Fruit fly (Drosophila melanogaster): ENCODE results near the gene beat-Ia.

Gene beat-Ia

dm6 chr2L:16049647-16050046 is at the start of gene beat-Ia:
TSS of gene beat-Ia (plus strand) at chr2L:16049965.
- 0 out of 2 replicates have a peak, but pooled peaks have one; percentile 35 for TF ChIP-seq CG17328 (GFP tag; IDR thresholded peaks at IDR 0.05)
- TF ChIP-seq Nf-YC (tag; optimal IDR thresholded peaks at IDR 0.05) = peak; percentile 76
- TF ChIP-seq sisA (GFP tag; IDR thresholded peaks at IDR 0.05) = no peak
- TF ChIP-seq CG14860 (GFP tag; IDR thresholded peaks at IDR 0.05; ENCODE audit: partially characterized antibody) = peak; percentile 10; the same call in 1 of the 3 replicates
- peak; percentile 76 for TF ChIP-seq kah (GFP tag; optimal IDR thresholded peaks at IDR 0.05)
- TF ChIP-seq ato (GFP tag; IDR thresholded peaks at IDR 0.05; ENCODE audit: partially characterized antibody) = peak; percentile 51; the same call in 1 of the 2 replicates
- no peak for TF ChIP-seq Ptx1 (GFP tag; IDR thresholded peaks at IDR 0.05)
- no peak for TF ChIP-seq CoRest (tag; optimal IDR thresholded peaks at IDR 0.05)
- TF ChIP-seq amos (GFP tag; IDR thresholded peaks at IDR 0.05; ENCODE audit: partially characterized antibody) = peak; percentile 51
- peak in 1 of 2 experiments; percentile 69 for TF ChIP-seq insv (GFP tag; optimal IDR thresholded peaks at IDR 0.05)
- peak; percentile 44; the same call in 1 of the 2 replicates for TF ChIP-seq sens-2 (GFP tag; IDR thresholded peaks at IDR 0.05)
- TF ChIP-seq CG31365 (tag; optimal IDR thresholded peaks at IDR 0.05) = peak; percentile 98
- peak in 1 of 2 experiments; percentile 45 for TF ChIP-seq Hr78 (GFP tag; optimal IDR thresholded peaks at IDR 0.05)
- peak; percentile 75 for TF ChIP-seq CG8290 (GFP tag; optimal IDR thresholded peaks at IDR 0.05)
- peak; percentile 37 to 59 for TF ChIP-seq CG8290 (tag; optimal IDR thresholded peaks at IDR 0.05)
- TF ChIP-seq stwl (tag; optimal IDR thresholded peaks at IDR 0.05) = peak; percentile 99
- peak; percentile 46 for TF ChIP-seq Jarid2 (GFP tag; optimal IDR thresholded peaks at IDR 0.05)
- TF ChIP-seq cad (GFP tag; optimal IDR thresholded peaks at IDR 0.05) = peak; percentile 43
- TF ChIP-seq yki (optimal IDR thresholded peaks at IDR 0.05) = peak; percentile 17
- peak; percentile 71 for TF ChIP-seq knrl (GFP tag; IDR thresholded peaks at IDR 0.05; ENCODE audit: partially characterized antibody)
- TF ChIP-seq CG3838 (GFP tag; optimal IDR thresholded peaks at IDR 0.05) = no peak
- TF ChIP-seq CG4424 (GFP tag; optimal IDR thresholded peaks at IDR 0.05) = peak; percentile 20
- TF ChIP-seq vnd (GFP tag; IDR thresholded peaks at IDR 0.05; ENCODE audit: partially characterized antibody) = 0 out of 3 replicates have a peak, but pooled peaks have one; percentile 31
- TF ChIP-seq Pdp1 (GFP tag; optimal IDR thresholded peaks at IDR 0.05) = no peak
- no peak for TF ChIP-seq ci (GFP tag; IDR thresholded peaks at IDR 0.05)
- peak; percentile 48 for TF ChIP-seq Bgb (GFP tag; IDR thresholded peaks at IDR 0.05; ENCODE audit: partially characterized antibody)
- TF ChIP-seq zen2 (GFP tag; IDR thresholded peaks at IDR 0.05; ENCODE audit: partially characterized antibody) = 0 out of 3 replicates have a peak, but pooled peaks have one; percentile 34
- TF ChIP-seq Deaf1 (tag; optimal IDR thresholded peaks at IDR 0.05) = peak; percentile 98
- peak; percentile 9 for TF ChIP-seq CG15479 (GFP tag; optimal IDR thresholded peaks at IDR 0.05)
- TF ChIP-seq CG42726 (GFP tag; IDR thresholded peaks at IDR 0.05; ENCODE audit: partially characterized antibody) = peak; percentile 61; the same call in 1 of the 2 replicates
- TF ChIP-seq scrt (GFP tag; optimal IDR thresholded peaks at IDR 0.05) = peak; percentile 75
- TF ChIP-seq jing (GFP tag; optimal IDR thresholded peaks at IDR 0.05) = peak; percentile 44
- TF ChIP-seq zen (tag; optimal IDR thresholded peaks at IDR 0.05) = peak; percentile 62
- peak; percentile 73; the same call in 2 of the 3 replicates for TF ChIP-seq Opbp (GFP tag; IDR thresholded peaks at IDR 0.05; ENCODE audit: partially characterized antibody)
- peak; percentile 40 for TF ChIP-seq CG1832 (GFP tag; optimal IDR thresholded peaks at IDR 0.05)
- no peak for TF ChIP-seq cg (GFP tag; optimal IDR thresholded peaks at IDR 0.05)
- no peak for TF ChIP-seq CG6765 (GFP tag; optimal IDR thresholded peaks at IDR 0.05)
- TF ChIP-seq lov (optimal IDR thresholded peaks at IDR 0.05) = no peak
- TF ChIP-seq lov (GFP tag; IDR thresholded peaks at IDR 0.05) = peak; percentile 66; the same call in 2 of the 3 replicates
- 0 out of 3 replicates have a peak, but pooled peaks have one; percentile 18 for TF ChIP-seq hb (GFP tag; IDR thresholded peaks at IDR 0.05; ENCODE audit: partially characterized antibody)
- peak; percentile 48 for TF ChIP-seq CG11504 (tag; optimal IDR thresholded peaks at IDR 0.05)
- peak; percentile 89 for TF ChIP-seq Ets65A (GFP tag)
- peak; percentile 35 for TF ChIP-seq Ets97D (GFP tag; optimal IDR thresholded peaks at IDR 0.05)
- TF ChIP-seq HLH4C (GFP tag; IDR thresholded peaks at IDR 0.05; ENCODE audit: partially characterized antibody) = peak; percentile 28; the same call in 1 of the 3 replicates
- TF ChIP-seq Elba2 (GFP tag; optimal IDR thresholded peaks at IDR 0.05) = peak; percentile 97
- 0 out of 3 replicates have a peak, but pooled peaks have one; percentile 39 for TF ChIP-seq CG34422 (GFP tag; IDR thresholded peaks at IDR 0.05)
- TF ChIP-seq HmgD (GFP tag; optimal IDR thresholded peaks at IDR 0.05) = peak; percentile 67
- peak; percentile 77 for TF ChIP-seq CG6791 (GFP tag; IDR thresholded peaks at IDR 0.05; ENCODE audit: partially characterized antibody)
- TF ChIP-seq lilli (GFP tag; optimal IDR thresholded peaks at IDR 0.05) = no peak

Measured in whole organism, embryonic.